Fruit fly (Drosophila melanogaster): ENCODE results near the gene TFAM.

The TFAM gene

DNA sequence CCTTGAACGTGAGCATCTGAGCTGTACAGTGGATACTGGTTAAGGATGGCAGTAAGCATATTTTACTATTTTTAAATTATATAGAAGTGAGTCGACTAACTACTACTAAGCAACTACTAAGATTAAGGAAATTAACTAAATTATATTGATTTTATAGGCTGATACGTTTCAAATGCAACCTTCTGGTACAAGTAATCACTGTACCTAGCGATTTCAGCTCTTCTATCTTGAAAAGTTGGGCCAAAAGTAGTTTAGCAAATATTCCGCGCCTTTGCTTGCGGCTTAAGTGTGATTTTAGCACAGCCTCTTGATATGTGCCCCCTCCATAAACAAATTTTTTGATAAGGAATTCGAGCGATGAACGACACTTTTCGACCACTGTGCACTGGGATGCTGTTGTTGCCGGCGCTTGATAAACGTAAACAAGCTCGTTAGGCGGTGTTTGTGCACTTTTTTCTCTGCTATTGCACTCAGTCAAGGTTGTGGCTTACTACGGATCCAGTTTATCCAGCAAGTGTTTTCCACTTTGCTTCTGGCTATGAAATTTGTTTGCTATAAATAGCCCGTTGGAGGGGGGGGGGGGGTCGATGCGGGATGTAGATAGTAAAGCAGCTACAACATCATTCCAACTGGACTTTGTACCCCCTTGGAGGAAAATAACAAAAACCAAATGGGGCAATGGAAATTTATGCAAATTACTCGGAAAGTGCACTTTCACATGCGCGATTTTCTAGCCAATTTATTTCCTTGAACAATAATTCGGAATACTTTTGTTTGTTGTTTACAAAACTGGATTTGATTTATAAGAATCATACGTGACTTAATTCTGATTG lies 20.3 kb downstream of the TFAM start:
- TF ChIP-seq Hr4 (GFP tag; optimal IDR thresholded peaks at IDR 0.05): peak; percentile 84
- peak; percentile 50 for TF ChIP-seq CG11902 (GFP tag; optimal IDR thresholded peaks at IDR 0.05)
- peak; percentile 74 for TF ChIP-seq CG7368 (GFP tag; optimal IDR thresholded peaks at IDR 0.05)
- TF ChIP-seq eg (GFP tag; IDR thresholded peaks at IDR 0.05): peak; percentile 86
- TF ChIP-seq CG6276 (GFP tag; optimal IDR thresholded peaks at IDR 0.05): peak; percentile 88
- peak; percentile 64 for TF ChIP-seq CG10669 (GFP tag; optimal IDR thresholded peaks at IDR 0.05)
- TF ChIP-seq CG1621 (tag; optimal IDR thresholded peaks at IDR 0.05): peak; percentile 53
- TF ChIP-seq dac (GFP tag; optimal IDR thresholded peaks at IDR 0.05): peak; percentile 46
- TF ChIP-seq fd85E (GFP tag; optimal IDR thresholded peaks at IDR 0.05): no peak
- peak; percentile 88 for TF ChIP-seq CG6808 (GFP tag; optimal IDR thresholded peaks at IDR 0.05)
- peak; percentile 79 for TF ChIP-seq CG15336 (GFP tag; IDR thresholded peaks at IDR 0.05)
- TF ChIP-seq lz (GFP tag; optimal IDR thresholded peaks at IDR 0.05): peak; percentile 65
- TF ChIP-seq CG8319 (GFP tag; optimal IDR thresholded peaks at IDR 0.05): peak; percentile 61
- peak; percentile 81 for TF ChIP-seq CG3919 (GFP tag; optimal IDR thresholded peaks at IDR 0.05)
- TF ChIP-seq Hr38 (GFP tag; optimal IDR thresholded peaks at IDR 0.05): no peak
- TF ChIP-seq net (GFP tag; optimal IDR thresholded peaks at IDR 0.05): peak; percentile 54
- peak; percentile 89 for TF ChIP-seq CG32006 (GFP tag; optimal IDR thresholded peaks at IDR 0.05)
- peak; percentile 89 for TF ChIP-seq ss (GFP tag; optimal IDR thresholded peaks at IDR 0.05)
- peak; percentile 67 for TF ChIP-seq cyc (GFP tag; optimal IDR thresholded peaks at IDR 0.05)
- peak; percentile 56 for TF ChIP-seq topi (GFP tag; optimal IDR thresholded peaks at IDR 0.05)
- TF ChIP-seq esn (GFP tag; optimal IDR thresholded peaks at IDR 0.05): peak; percentile 72
- peak; percentile 52 for TF ChIP-seq Ets96B (tag; optimal IDR thresholded peaks at IDR 0.05)
- TF ChIP-seq CG16779 (tag; optimal IDR thresholded peaks at IDR 0.05): peak; percentile 78
- TF ChIP-seq Lpt (GFP tag; optimal IDR thresholded peaks at IDR 0.05): peak; percentile 55
- peak; percentile 63 for TF ChIP-seq Sox15 (GFP tag; optimal IDR thresholded peaks at IDR 0.05)
- peak; percentile 70 for TF ChIP-seq CG4318 (GFP tag; optimal IDR thresholded peaks at IDR 0.05)
- TF ChIP-seq salr (GFP tag; optimal IDR thresholded peaks at IDR 0.05): peak in 1 of 2 experiments; percentile 65
- peak; percentile 93 for TF ChIP-seq CG9139 (GFP tag; optimal IDR thresholded peaks at IDR 0.05)
- TF ChIP-seq Ets21C (GFP tag; optimal IDR thresholded peaks at IDR 0.05): peak; percentile 51
- no peak for TF ChIP-seq vri (GFP tag; optimal IDR thresholded peaks at IDR 0.05)
- TF ChIP-seq CG6163 (GFP tag; IDR thresholded peaks at IDR 0.05): peak; percentile 81
- TF ChIP-seq spab (GFP tag; optimal IDR thresholded peaks at IDR 0.05): peak; percentile 66
- TF ChIP-seq OdsH (GFP tag; optimal IDR thresholded peaks at IDR 0.05): peak; percentile 79
- peak; percentile 66 for TF ChIP-seq CG31627 (GFP tag; optimal IDR thresholded peaks at IDR 0.05)
- peak; percentile 6 for TF ChIP-seq dsx (GFP tag; optimal IDR thresholded peaks at IDR 0.05; ENCODE audit: poor library complexity, severe bottlenecking)
- TF ChIP-seq CG11762 (GFP tag; optimal IDR thresholded peaks at IDR 0.05; ENCODE audit: insufficient read depth): peak; percentile 65
- peak; percentile 54 for TF ChIP-seq fkh (GFP tag; optimal IDR thresholded peaks at IDR 0.05)
- peak; percentile 74 for TF ChIP-seq CG11294 (GFP tag; IDR thresholded peaks at IDR 0.05)
- peak; percentile 75 for TF ChIP-seq Met (GFP tag; optimal IDR thresholded peaks at IDR 0.05)
- peak; percentile 64 for TF ChIP-seq Sox102F (GFP tag; optimal IDR thresholded peaks at IDR 0.05)
- peak; percentile 36 for TF ChIP-seq CG6854 (GFP tag; optimal IDR thresholded peaks at IDR 0.05)
- TF ChIP-seq acj6 (GFP tag; optimal IDR thresholded peaks at IDR 0.05): peak; percentile 73
- TF ChIP-seq achi (GFP tag; optimal IDR thresholded peaks at IDR 0.05): peak; percentile 81
- TF ChIP-seq fd59A (GFP tag; optimal IDR thresholded peaks at IDR 0.05): peak; percentile 65
- TF ChIP-seq Hr39 (GFP tag; optimal IDR thresholded peaks at IDR 0.05): peak; percentile 74
- TF ChIP-seq Smox (GFP tag; optimal IDR thresholded peaks at IDR 0.05): peak; percentile 75
- peak; percentile 89 for TF ChIP-seq Eip78C (GFP tag)
- TF ChIP-seq pdm3 (GFP tag; optimal IDR thresholded peaks at IDR 0.05): peak; percentile 82
- TF ChIP-seq Gug (GFP tag; IDR thresholded peaks at IDR 0.05): peak; percentile 79
- peak; percentile 52 for TF ChIP-seq CG8632 (GFP tag; optimal IDR thresholded peaks at IDR 0.05)

Data from whole organism, prepupa.